Worm (Caenorhabditis elegans): ENCODE data around the gene F35H12.5.
"Not testable (repeated sequence)": the region's sequence is repeated elsewhere in the genome, so short reads cannot be mapped to it uniquely, and the experiment has no call there.

DNA sequence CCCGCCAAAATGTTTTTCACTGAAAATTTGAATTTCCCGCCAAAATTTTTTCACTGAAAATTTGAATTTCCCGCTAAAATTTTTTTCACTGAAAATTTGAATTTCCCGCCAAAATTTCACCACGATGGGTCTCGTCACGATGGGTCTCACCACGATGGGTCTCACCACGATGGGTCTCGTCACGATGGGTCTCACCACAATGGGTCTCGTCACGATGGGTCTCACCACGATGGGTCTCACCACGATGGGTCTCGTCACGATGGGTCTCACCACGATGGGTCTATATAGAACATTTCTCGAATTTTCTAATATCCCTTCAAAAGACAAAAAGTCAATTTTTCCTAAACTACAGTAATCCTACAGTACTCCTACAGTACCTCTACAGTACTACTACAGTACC is 25.5 kb downstream of the F35H12.5 start:
- not testable (repeated sequence) for TF ChIP-seq klf-2 (GFP tag; conservative IDR thresholded peaks at IDR 0.05); ztf-23 (GFP tag; IDR thresholded peaks at IDR 0.05); ztf-29 (GFP tag; IDR thresholded peaks at IDR 0.05); T22C8.4 (GFP tag; IDR thresholded peaks at IDR 0.05)
- TF ChIP-seq flt-1 (GFP tag; IDR thresholded peaks at IDR 0.05) (peak; percentile 17; the same call in 1 of the 2 replicates), tab-1 (GFP tag; IDR thresholded peaks at IDR 0.05) (0 out of 2 replicates have a peak, but pooled peaks have one; percentile 18)
